Fruit fly (Drosophila melanogaster): ENCODE data around the gene CG3407.

The CG3407 gene

DNA sequence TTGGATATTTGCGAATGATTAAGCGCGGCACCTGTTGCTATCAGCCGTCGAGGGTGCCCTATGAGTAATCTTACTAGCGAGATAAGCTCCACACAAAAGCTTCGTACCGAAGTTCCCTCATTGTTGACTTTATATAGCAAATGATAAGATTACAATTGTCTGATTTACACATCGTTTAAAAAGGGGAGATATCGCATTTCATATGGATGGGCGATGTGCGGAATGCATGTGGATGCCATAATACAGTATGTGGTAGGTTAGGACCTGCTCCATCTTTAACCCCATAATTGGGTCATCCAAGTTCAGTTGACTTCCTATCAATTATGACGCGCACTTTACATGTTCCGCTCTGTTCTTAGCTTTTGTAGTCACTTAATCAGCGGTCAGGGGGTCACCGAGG lies 21.6 kb downstream of the CG3407 start:
- TF ChIP-seq gl (tag; optimal IDR thresholded peaks at IDR 0.05), result no peak
- TF ChIP-seq Pif1A (GFP tag; optimal IDR thresholded peaks at IDR 0.05), result no peak
- TF ChIP-seq Pif1B (GFP tag; optimal IDR thresholded peaks at IDR 0.05), result no peak
- no peak for TF ChIP-seq CG17806 (tag; optimal IDR thresholded peaks at IDR 0.05)
- TF ChIP-seq CG9948 (tag; optimal IDR thresholded peaks at IDR 0.05), result no peak
- no peak for TF ChIP-seq Ets98B (GFP tag; IDR thresholded peaks at IDR 0.05)
- TF ChIP-seq D1 (tag; optimal IDR thresholded peaks at IDR 0.05), result no peak
- no peak for TF ChIP-seq CG12605 (GFP tag; IDR thresholded peaks at IDR 0.05)
- no peak for TF ChIP-seq rn (GFP tag; IDR thresholded peaks at IDR 0.05)
- TF ChIP-seq CG13204 (GFP tag; optimal IDR thresholded peaks at IDR 0.05), result no peak
- no peak for TF ChIP-seq fd96Ca (GFP tag; IDR thresholded peaks at IDR 0.05)
- no peak for TF ChIP-seq CG10348 (GFP tag; IDR thresholded peaks at IDR 0.05)
- TF ChIP-seq CG34367 (tag; optimal IDR thresholded peaks at IDR 0.05), result no peak

DNA sequence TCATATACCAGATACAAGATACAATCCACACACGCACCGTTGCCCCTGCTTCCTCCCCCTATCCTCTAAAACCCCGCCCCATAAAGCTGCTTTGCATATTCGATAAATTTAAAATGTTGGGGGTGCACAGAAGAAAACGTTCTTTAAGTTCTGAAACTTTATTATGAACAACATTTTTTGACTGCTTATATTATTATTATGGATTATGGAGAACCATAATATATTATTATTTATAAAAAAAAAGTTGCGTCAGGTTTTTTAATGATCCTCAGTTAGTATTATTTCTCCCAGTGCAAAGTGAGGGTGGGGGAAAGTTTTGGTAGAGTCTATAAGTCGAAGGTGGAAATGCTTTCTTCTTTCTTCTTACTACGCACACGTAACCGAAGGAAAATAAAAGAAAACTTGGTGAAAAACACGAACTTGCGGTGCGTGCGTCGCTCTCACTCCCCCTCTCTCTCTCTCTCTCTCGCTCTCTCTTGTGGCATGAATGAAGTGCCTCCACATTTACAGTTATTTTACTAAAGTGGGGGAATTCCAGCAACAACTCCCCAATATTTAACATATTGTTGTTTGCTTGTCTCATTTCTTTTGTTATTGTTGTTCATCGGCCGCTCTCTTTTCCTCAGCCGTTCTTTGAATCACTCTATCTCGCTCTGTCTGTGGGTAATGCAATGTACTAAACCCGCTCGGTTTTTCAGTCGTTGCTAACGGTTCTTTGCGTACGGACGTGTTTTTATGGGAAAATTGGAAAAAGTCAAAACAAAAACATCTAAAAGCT lies 23.7 kb downstream of the CG3407 start:
- TF ChIP-seq Ets98B (GFP tag; IDR thresholded peaks at IDR 0.05) (peak; percentile 74), EcR (GFP tag; optimal IDR thresholded peaks at IDR 0.05) (no peak), gl (tag; optimal IDR thresholded peaks at IDR 0.05) (no peak), CG10348 (GFP tag; IDR thresholded peaks at IDR 0.05) (no peak), fd96Ca (GFP tag; IDR thresholded peaks at IDR 0.05) (0 out of 3 replicates have a peak, but pooled peaks have one; percentile 18), CG15710 (tag; optimal IDR thresholded peaks at IDR 0.05) (peak; percentile 55), CG32121 (GFP tag; IDR thresholded peaks at IDR 0.05) (peak; percentile 74), CG8159 (tag; optimal IDR thresholded peaks at IDR 0.05) (peak; percentile 55), D1 (tag; optimal IDR thresholded peaks at IDR 0.05) (no peak), CG14655 (GFP tag; optimal IDR thresholded peaks at IDR 0.05) (peak; percentile 54), CG13204 (GFP tag; optimal IDR thresholded peaks at IDR 0.05) (no peak), CG34367 (tag; optimal IDR thresholded peaks at IDR 0.05) (no peak), CG12605 (GFP tag; IDR thresholded peaks at IDR 0.05) (peak; percentile 52; the same call in 1 of the 2 replicates), rn (GFP tag; IDR thresholded peaks at IDR 0.05) (peak; percentile 62), Pif1B (GFP tag; optimal IDR thresholded peaks at IDR 0.05) (no peak), Pif1A (GFP tag; optimal IDR thresholded peaks at IDR 0.05) (peak; percentile 0), CG8301 (tag; optimal IDR thresholded peaks at IDR 0.05) (no peak), CG4496 (GFP tag; IDR thresholded peaks at IDR 0.05) (peak; percentile 75), Snoo (tag; optimal IDR thresholded peaks at IDR 0.05) (peak; percentile 25), CG17806 (tag; optimal IDR thresholded peaks at IDR 0.05) (peak; percentile 39), CG9948 (tag; optimal IDR thresholded peaks at IDR 0.05) (peak; percentile 44)

DNA sequence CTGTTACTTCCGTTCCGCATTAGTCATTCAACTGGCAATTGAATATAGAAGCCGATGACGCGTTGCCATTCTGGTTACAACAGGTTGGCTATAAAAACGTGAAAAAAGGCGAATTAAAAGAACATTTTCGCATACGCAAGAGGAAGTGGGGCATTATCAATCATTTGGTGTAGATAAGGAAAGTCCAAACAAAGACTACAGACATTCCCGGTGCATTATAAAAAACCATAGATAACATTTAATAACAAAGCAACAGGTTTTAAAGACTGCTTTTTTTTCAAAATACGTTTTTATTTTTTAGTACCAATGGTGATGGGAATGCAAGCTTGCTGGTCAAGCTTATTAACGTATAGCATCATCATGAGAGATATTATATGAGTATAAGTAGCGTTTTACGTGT lies 25.1 kb downstream of the CG3407 start:
- TF ChIP-seq fd96Ca (GFP tag; IDR thresholded peaks at IDR 0.05), result no peak
- TF ChIP-seq Snoo (tag; optimal IDR thresholded peaks at IDR 0.05), result no peak
- no peak for TF ChIP-seq gl (tag; optimal IDR thresholded peaks at IDR 0.05)
- TF ChIP-seq EcR (GFP tag; optimal IDR thresholded peaks at IDR 0.05), result no peak
- no peak for TF ChIP-seq CG17806 (tag; optimal IDR thresholded peaks at IDR 0.05)
- no peak for TF ChIP-seq CG8301 (tag; optimal IDR thresholded peaks at IDR 0.05)
- no peak for TF ChIP-seq Ets98B (GFP tag; IDR thresholded peaks at IDR 0.05)
- TF ChIP-seq CG15710 (tag; optimal IDR thresholded peaks at IDR 0.05), result no peak
- TF ChIP-seq CG9948 (tag; optimal IDR thresholded peaks at IDR 0.05), result no peak
- no peak for TF ChIP-seq Pif1A (GFP tag; optimal IDR thresholded peaks at IDR 0.05)
- TF ChIP-seq CG10348 (GFP tag; IDR thresholded peaks at IDR 0.05), result no peak
- TF ChIP-seq rn (GFP tag; IDR thresholded peaks at IDR 0.05), result no peak
- TF ChIP-seq CG8159 (tag; optimal IDR thresholded peaks at IDR 0.05), result no peak

DNA sequence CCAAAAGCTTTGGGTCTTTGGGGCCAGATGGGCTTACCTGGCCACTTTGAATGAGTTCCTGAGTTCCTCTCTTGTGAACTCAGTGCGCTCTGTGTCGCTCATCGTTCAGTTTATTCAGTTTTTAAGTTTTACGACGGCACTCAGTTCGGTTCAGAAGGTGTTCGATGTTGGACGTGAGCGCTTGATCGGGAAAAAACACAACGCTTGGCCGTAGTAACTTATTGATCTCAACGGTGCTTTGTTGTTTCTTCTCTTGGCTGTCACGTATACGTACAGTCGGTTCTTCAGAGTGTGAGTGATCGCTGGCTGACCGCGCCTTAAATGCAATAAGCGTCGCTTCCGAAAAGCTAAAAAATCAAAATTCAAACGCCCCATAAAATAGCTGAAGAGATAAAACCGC lies 26.2 kb downstream of the CG3407 start, which contains the start of gene bark:
bark (plus strand) TSS at position 140 of the 400 bp plus-strand sequence.
- no peak for TF ChIP-seq CG14655 (GFP tag; optimal IDR thresholded peaks at IDR 0.05)
- TF ChIP-seq CG12605 (GFP tag; IDR thresholded peaks at IDR 0.05), result 0 out of 2 replicates have a peak, but pooled peaks have one; percentile 22
- no peak for TF ChIP-seq Snoo (tag; optimal IDR thresholded peaks at IDR 0.05)
- TF ChIP-seq CG17806 (tag; optimal IDR thresholded peaks at IDR 0.05), result no peak
- peak; percentile 71; the same call in 1 of the 2 replicates for TF ChIP-seq Ets98B (GFP tag; IDR thresholded peaks at IDR 0.05)
- TF ChIP-seq CG10348 (GFP tag; IDR thresholded peaks at IDR 0.05), result no peak
- peak; percentile 62 for TF ChIP-seq CG32121 (GFP tag; IDR thresholded peaks at IDR 0.05)
- no peak for TF ChIP-seq CG15710 (tag; optimal IDR thresholded peaks at IDR 0.05)
- peak; percentile 64 for TF ChIP-seq Pif1A (GFP tag; optimal IDR thresholded peaks at IDR 0.05)
- peak; percentile 25 for TF ChIP-seq gl (tag; optimal IDR thresholded peaks at IDR 0.05)
- 0 out of 3 replicates have a peak, but pooled peaks have one; percentile 40 for TF ChIP-seq CG4496 (GFP tag; IDR thresholded peaks at IDR 0.05)
- TF ChIP-seq EcR (GFP tag; optimal IDR thresholded peaks at IDR 0.05), result peak; percentile 48
- no peak for TF ChIP-seq CG8301 (tag; optimal IDR thresholded peaks at IDR 0.05)
- TF ChIP-seq CG34367 (tag; optimal IDR thresholded peaks at IDR 0.05), result no peak
- TF ChIP-seq CG9948 (tag; optimal IDR thresholded peaks at IDR 0.05), result no peak
- TF ChIP-seq fd96Ca (GFP tag; IDR thresholded peaks at IDR 0.05), result 0 out of 3 replicates have a peak, but pooled peaks have one; percentile 39
- peak; percentile 55 for TF ChIP-seq CG13204 (GFP tag; optimal IDR thresholded peaks at IDR 0.05)
- peak; percentile 60 for TF ChIP-seq Pif1B (GFP tag; optimal IDR thresholded peaks at IDR 0.05)
- no peak for TF ChIP-seq D1 (tag; optimal IDR thresholded peaks at IDR 0.05)
- TF ChIP-seq rn (GFP tag; IDR thresholded peaks at IDR 0.05), result no peak
- no peak for TF ChIP-seq CG8159 (tag; optimal IDR thresholded peaks at IDR 0.05)

DNA sequence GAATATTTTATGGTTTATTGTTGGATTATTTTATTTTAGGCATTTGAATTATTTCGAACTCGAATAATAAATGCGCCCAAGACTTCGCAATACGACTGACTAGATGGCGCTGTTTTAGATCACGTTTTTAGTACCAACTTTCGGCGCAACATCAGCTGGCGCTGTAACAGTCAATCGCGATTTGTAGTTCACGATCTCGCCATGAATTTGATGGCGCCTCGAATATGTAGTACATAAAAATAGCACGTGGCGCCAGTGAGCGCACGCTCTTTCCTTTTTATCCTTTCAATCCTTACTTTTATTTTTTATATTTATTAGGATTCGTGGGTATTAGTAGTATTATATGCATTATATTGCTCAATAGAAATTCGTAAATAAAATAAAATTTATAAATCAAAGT lies 27.0 kb downstream of the CG3407 start:
- peak; percentile 20 for TF ChIP-seq CG17806 (tag; optimal IDR thresholded peaks at IDR 0.05)
- peak; percentile 50 for TF ChIP-seq rn (GFP tag; IDR thresholded peaks at IDR 0.05)
- peak; percentile 14; the same call in 1 of the 2 replicates for TF ChIP-seq CG12605 (GFP tag; IDR thresholded peaks at IDR 0.05)
- no peak for TF ChIP-seq gl (tag; optimal IDR thresholded peaks at IDR 0.05)
- TF ChIP-seq Ets98B (GFP tag; IDR thresholded peaks at IDR 0.05), result peak; percentile 20; the same call in 1 of the 2 replicates
- peak; percentile 42 for TF ChIP-seq Snoo (tag; optimal IDR thresholded peaks at IDR 0.05)
- peak; percentile 53 for TF ChIP-seq CG15710 (tag; optimal IDR thresholded peaks at IDR 0.05)
- no peak for TF ChIP-seq Pif1A (GFP tag; optimal IDR thresholded peaks at IDR 0.05)
- TF ChIP-seq CG4496 (GFP tag; IDR thresholded peaks at IDR 0.05), result peak; percentile 86
- no peak; the same call in 2 of the 3 replicates for TF ChIP-seq fd96Ca (GFP tag; IDR thresholded peaks at IDR 0.05)
